Worm (Caenorhabditis elegans) whole organism, mixed stage, embryonic: ENCODE measurements around the gene srpa-72.

Source experiments
- ceh-83 ChIP-seq: fragments of 200-800 bp; sonication (Bioruptor generic); optimal IDR thresholded peaks from 2 replicates; lab custom pipeline; 2018; ENCODE audit warnings: mild to moderate bottlenecking, missing genetic modification characterization, missing compliant biosample characterization
- ces-1 ChIP-seq: fragments of 150-350 bp; optimal IDR thresholded peaks from 2 replicates; lab custom pipeline; 2014; ENCODE audit warnings: missing biosample characterization, missing genetic modification reagents, missing genetic modification characterization
- elt-1 ChIP-seq: sonication (generic microtip); optimal IDR thresholded peaks from 2 replicates; lab custom pipeline; 2017; ENCODE audit warnings: missing genetic modification characterization, mild to moderate bottlenecking, missing compliant biosample characterization, antibody characterized with exemption, moderate library complexity, borderline replicate concordance; ENCODE audit not compliant: insufficient read depth
- hlh-1 ChIP-seq: fragments of 150-350 bp; optimal IDR thresholded peaks from 2 replicates; lab custom pipeline; 2014; ENCODE audit warnings: missing biosample characterization, missing genetic modification reagents, missing genetic modification characterization
- lin-13 ChIP-seq: fragments of 150-350 bp; optimal IDR thresholded peaks from 2 replicates; lab custom pipeline; 2014; ENCODE audit warnings: missing biosample characterization, missing genetic modification characterization
- lsy-2 ChIP-seq: fragments of 150-350 bp; optimal IDR thresholded peaks from 2 replicates; lab custom pipeline; 2014; ENCODE audit warnings: missing biosample characterization, missing genetic modification characterization
- mep-1 ChIP-seq: fragments of 150-350 bp; optimal IDR thresholded peaks from 2 replicates; lab custom pipeline; 2017; ENCODE audit warnings: missing biosample characterization, missing genetic modification reagents, missing genetic modification characterization, inconsistent platforms
- nhr-12 ChIP-seq: fragments of 150-350 bp; optimal IDR thresholded peaks from 2 replicates; lab custom pipeline; 2014; ENCODE audit warnings: missing biosample characterization, missing genetic modification characterization
- nhr-76 ChIP-seq: sonication (generic microtip); optimal IDR thresholded peaks from 2 replicates; lab custom pipeline; 2017; ENCODE audit warnings: missing biosample characterization, missing genetic modification characterization
- pha-4 ChIP-seq: fragments of 150-350 bp; optimal IDR thresholded peaks from 2 replicates; lab custom pipeline; 2018; ENCODE audit warnings: missing biosample characterization, missing genetic modification reagents, missing genetic modification characterization
- snpc-4 ChIP-seq: fragments of 150-350 bp; optimal IDR thresholded peaks from 2 replicates; lab custom pipeline; 2014; ENCODE audit warnings: missing biosample characterization, missing genetic modification characterization
- unc-39 ChIP-seq: fragments of 150-350 bp; optimal IDR thresholded peaks from 2 replicates; lab custom pipeline; 2014; ENCODE audit warnings: missing biosample characterization, missing genetic modification characterization
- unc-62 ChIP-seq: fragments of 150-350 bp; optimal IDR thresholded peaks from 2 replicates; lab custom pipeline; 2014; ENCODE audit warnings: missing biosample characterization, missing genetic modification reagents, missing genetic modification characterization
- ztf-11 ChIP-seq: fragments of 150-350 bp; optimal IDR thresholded peaks from 2 replicates; lab custom pipeline; 2014; ENCODE audit warnings: missing biosample characterization, missing genetic modification characterization

ce11 chrII:2772166-2772565 lies 15.1 kb upstream of the srpa-72 start, which contains the start of gene sdz-10:
- TF ChIP-seq mep-1 (tag; lab: Kevin White, UChicago): no peak
- TF ChIP-seq hlh-1 (tag; lab: Kevin White, UChicago): no peak
- no peak for TF ChIP-seq nhr-76 (tag; lab: Kevin White, UChicago)
- no peak for TF ChIP-seq lsy-2 (tag; lab: Kevin White, UChicago)
- no peak for TF ChIP-seq ces-1 (GFP tag; lab: Kevin White, UChicago)
- TF ChIP-seq elt-1 (tag; lab: Kevin White, UChicago): no peak
- TF ChIP-seq unc-62 (GFP tag; lab: Kevin White, UChicago): no peak
- TF ChIP-seq ceh-83: no peak
- TF ChIP-seq unc-39 (tag; lab: Kevin White, UChicago): no peak
- no peak for TF ChIP-seq lin-13
- no peak for TF ChIP-seq snpc-4 (tag; lab: Kevin White, UChicago)
- TF ChIP-seq pha-4 (tag; lab: Kevin White, UChicago): no peak
- no peak for TF ChIP-seq nhr-12 (tag; lab: Kevin White, UChicago)
- TF ChIP-seq ztf-11 (tag; lab: Kevin White, UChicago): no peak
